Worm (Caenorhabditis elegans) whole organism, L4 larva: ENCODE measurements around the gene cnd-1.

Experiments used
- D1046.2 ChIP-seq: fragments of 200-800 bp; sonication (Bioruptor generic); IDR thresholded peaks from 2 replicates; pipeline ENCODE4 v1.3.6; 2022; ENCODE audit warnings: missing genetic modification characterization, missing compliant biosample characterization
- F26F4.8 ChIP-seq: fragments of 200-800 bp; sonication (Bioruptor generic); conservative IDR thresholded peaks from 2 replicates; pipeline ENCODE4 v1.3.6; 2022; ENCODE audit warnings: missing genetic modification characterization, missing compliant biosample characterization
- F44E2.7 ChIP-seq: fragments of 200-800 bp; sonication (Bioruptor generic); IDR thresholded peaks from 2 replicates; pipeline ENCODE4 v2.1.2; 2022; ENCODE audit warnings: missing genetic modification characterization, missing compliant biosample characterization
- T20F7.1 ChIP-seq: fragments of 200-800 bp; sonication (Bioruptor generic); optimal IDR thresholded peaks from 2 replicates; lab custom pipeline; 2018; ENCODE audit warnings: mild to moderate bottlenecking, missing genetic modification characterization, missing compliant biosample characterization
- Y5F2A.4 ChIP-seq: fragments of 200-800 bp; sonication (Bioruptor generic); optimal IDR thresholded peaks from 2 replicates; lab custom pipeline; 2018; ENCODE audit warnings: mild to moderate bottlenecking, missing genetic modification characterization, missing compliant biosample characterization
- ZK337.2 ChIP-seq: fragments of 200-800 bp; sonication (Bioruptor generic); IDR thresholded peaks from 2 replicates; pipeline ENCODE4 v1.3.6; 2022; ENCODE audit warnings: missing genetic modification reagents, missing genetic modification characterization, missing compliant biosample characterization
- ama-1 ChIP-seq: fragments of 150-350 bp; optimal IDR thresholded peaks from 2 replicates; lab custom pipeline; 2014; ENCODE audit warnings: inconsistent platforms, mixed read lengths
- ceh-28 ChIP-seq: fragments of 150-350 bp; optimal IDR thresholded peaks from 2 replicates; lab custom pipeline; 2014; ENCODE audit warnings: missing biosample characterization, missing genetic modification reagents, missing genetic modification characterization
- ceh-32 ChIP-seq: sonication (generic microtip); optimal IDR thresholded peaks from 2 replicates; lab custom pipeline; 2016; ENCODE audit warnings: mild to moderate bottlenecking, missing genetic modification characterization, missing compliant biosample characterization; ENCODE audit not compliant: poor library complexity
- ceh-62 ChIP-seq: sonication (generic microtip); optimal IDR thresholded peaks from 2 replicates; lab custom pipeline; 2017; ENCODE audit warnings: missing biosample characterization, missing genetic modification characterization
- cey-2 ChIP-seq: sonication (generic microtip); optimal IDR thresholded peaks from 3 replicates; lab custom pipeline; 2017; ENCODE audit warnings: missing genetic modification characterization, mild to moderate bottlenecking, missing compliant biosample characterization, antibody characterized with exemption, borderline replicate concordance; ENCODE audit not compliant: insufficient read depth
- ctbp-1 ChIP-seq: fragments of 200-800 bp; sonication (Bioruptor generic); IDR thresholded peaks from 2 replicates; pipeline ENCODE4 v1.3.6; 2022; ENCODE audit warnings: missing genetic modification reagents, missing genetic modification characterization, missing compliant biosample characterization
- daf-12 ChIP-seq: fragments of 150-350 bp; optimal IDR thresholded peaks from 2 replicates; lab custom pipeline; 2014; ENCODE audit warnings: missing biosample characterization, missing genetic modification reagents, missing genetic modification characterization
- dmd-6 ChIP-seq: fragments of 200-800 bp; sonication (Bioruptor generic); IDR thresholded peaks from 2 replicates; pipeline ENCODE4 v1.3.6; 2022; ENCODE audit warnings: missing genetic modification reagents, missing genetic modification characterization, missing compliant biosample characterization
- dve-1 ChIP-seq: sonication (generic microtip); optimal IDR thresholded peaks from 2 replicates; lab custom pipeline; 2017; ENCODE audit warnings: antibody characterized with exemption, mild to moderate bottlenecking, missing genetic modification characterization, missing compliant biosample characterization; ENCODE audit not compliant: insufficient read depth
- gei-8 ChIP-seq: fragments of 200-800 bp; sonication (Bioruptor generic); optimal IDR thresholded peaks from 2 replicates; lab custom pipeline; 2018; ENCODE audit warnings: mild to moderate bottlenecking, missing genetic modification characterization, missing compliant biosample characterization
- hlh-11 ChIP-seq: fragments of 200-800 bp; sonication (Bioruptor generic); optimal IDR thresholded peaks from 2 replicates; lab custom pipeline; 2018; ENCODE audit warnings: mild to moderate bottlenecking, missing genetic modification characterization, missing compliant biosample characterization
- lin-29 ChIP-seq: fragments of 200-800 bp; sonication (Bioruptor generic); IDR thresholded peaks from 2 replicates; pipeline ENCODE4 v1.3.6; 2022; ENCODE audit warnings: missing genetic modification reagents, missing genetic modification characterization, missing compliant biosample characterization
- lir-3 ChIP-seq: sonication (generic microtip); optimal IDR thresholded peaks from 2 replicates; lab custom pipeline; 2016; ENCODE audit warnings: mild to moderate bottlenecking, missing genetic modification characterization, missing compliant biosample characterization
- lsy-2 ChIP-seq, 2 experiments: fragments of 150-350 bp in 1 of 2; sonication (generic microtip) in 1 of 2; optimal IDR thresholded peaks; 2 replicates each; lab custom pipeline; 2014 to 2017; ENCODE audit warnings: missing biosample characterization in 2 of 2, missing genetic modification characterization in 2 of 2
- mdl-1 ChIP-seq, 2 experiments: fragments of 150-350 bp in 1 of 2; sonication (generic microtip) in 1 of 2; optimal IDR thresholded peaks; 2 replicates each; lab custom pipeline; 2014 to 2017; ENCODE audit warnings: missing biosample characterization in 2 of 2, missing genetic modification characterization in 2 of 2
- mdt-29 ChIP-seq: fragments of 200-800 bp; sonication (Bioruptor generic); IDR thresholded peaks from 2 replicates; pipeline ENCODE4 v1.3.6; 2022; ENCODE audit warnings: missing genetic modification reagents, missing genetic modification characterization, missing compliant biosample characterization
- mep-1 ChIP-seq: fragments of 150-350 bp; sonication (generic microtip); optimal IDR thresholded peaks from 3 replicates; lab custom pipeline; 2014; ENCODE audit warnings: missing biosample characterization, missing genetic modification characterization
- mes-2 ChIP-seq: sonication (generic microtip); optimal IDR thresholded peaks from 2 replicates; lab custom pipeline; 2016; ENCODE audit warnings: missing genotype, mild to moderate bottlenecking, missing genetic modification characterization, missing compliant biosample characterization; ENCODE audit not compliant: poor library complexity, severe bottlenecking
- nhr-25 ChIP-seq: sonication (generic microtip); optimal IDR thresholded peaks from 2 replicates; lab custom pipeline; 2017; ENCODE audit warnings: missing genetic modification characterization, mild to moderate bottlenecking, missing compliant biosample characterization, antibody characterized with exemption, moderate library complexity, borderline replicate concordance; ENCODE audit not compliant: insufficient read depth
- nhr-48 ChIP-seq: sonication (generic microtip); optimal IDR thresholded peaks from 2 replicates; lab custom pipeline; 2016; ENCODE audit warnings: mild to moderate bottlenecking, missing genetic modification characterization, missing compliant biosample characterization
- nhr-76 ChIP-seq: fragments of 150-350 bp; optimal IDR thresholded peaks from 2 replicates; lab custom pipeline; 2014; ENCODE audit warnings: missing biosample characterization, missing genetic modification characterization
- pha-4 ChIP-seq, 2 experiments: fragments of 150-350 bp in 1 of 2; fragments of 200-800 bp in 1 of 2; sonication (Bioruptor generic) in 1 of 2; IDR thresholded peaks in 1 of 2; optimal IDR thresholded peaks in 1 of 2; 2 replicates each; pipeline versions ENCODE4 v1.3.6 to Lab custom; 2014 to 2022; ENCODE audit warnings: missing genetic modification characterization in 2 of 2, missing genetic modification reagents in 2 of 2, missing biosample characterization in 1 of 2, missing compliant biosample characterization in 1 of 2
- spr-3 ChIP-seq: fragments of 200-800 bp; sonication (Bioruptor generic); optimal IDR thresholded peaks from 2 replicates; lab custom pipeline; 2018; ENCODE audit warnings: mild to moderate bottlenecking, missing genetic modification characterization, missing compliant biosample characterization
- unc-39 ChIP-seq: sonication (generic microtip); optimal IDR thresholded peaks from 2 replicates; lab custom pipeline; 2017; ENCODE audit warnings: missing biosample characterization, missing genetic modification characterization
- unc-62 ChIP-seq, 3 experiments: fragments of 150-350 bp in 1 of 3; sonication (generic microtip); optimal IDR thresholded peaks in 2 of 3; peaks in 1 of 3; 1 replicate in 1 of 3; 2 replicates in 2 of 3; lab custom pipeline; 2014 to 2017; ENCODE audit warnings: missing biosample characterization in 3 of 3, missing genetic modification characterization in 3 of 3, missing genetic modification reagents in 3 of 3, missing genotype in 1 of 3
- zfp-3 ChIP-seq: fragments of 200-800 bp; sonication (Bioruptor generic); conservative IDR thresholded peaks from 2 replicates; pipeline ENCODE4 v1.3.6; 2022; ENCODE audit warnings: missing genetic modification reagents, missing genetic modification characterization, missing compliant biosample characterization
- ztf-11 ChIP-seq: fragments of 150-350 bp; optimal IDR thresholded peaks from 2 replicates; lab custom pipeline; 2014; ENCODE audit warnings: missing biosample characterization, missing genetic modification characterization

Gene cnd-1

DNA sequence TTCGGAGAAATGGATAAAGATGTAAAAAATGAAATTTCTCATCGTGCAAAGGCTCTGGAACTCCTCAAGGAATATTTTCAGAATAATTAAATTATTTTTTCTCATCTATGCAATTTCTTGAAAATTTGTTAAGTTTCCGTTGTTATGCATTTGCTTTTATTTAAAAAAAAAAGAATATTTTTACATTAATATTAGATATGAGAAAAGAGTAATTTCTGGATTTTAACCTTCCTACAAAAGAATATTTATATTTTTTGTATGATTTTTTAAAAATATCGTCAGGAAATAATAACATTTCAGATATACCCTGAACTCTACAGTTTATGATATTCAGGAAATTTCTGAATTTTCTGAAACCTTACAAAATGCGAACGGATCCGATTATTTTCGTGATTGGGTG, 20.4 kb upstream of the cnd-1 start, which contains the start of gene gro-1:
Gene gro-1 (plus strand): TSS at position 301 of the 400 bp plus-strand sequence.
- TF ChIP-seq unc-62 (GFP tag; optimal IDR thresholded peaks at IDR 0.05 in 1 of 2; lab: Kevin White, UChicago) (peak in 1 of 2 experiments; percentile 17), unc-62 (tag; optimal IDR thresholded peaks at IDR 0.05; lab: Kevin White, UChicago) (no peak), hlh-11 (tag; lab: Kevin White, UChicago) (no peak)
- TF ChIP-seq, all 104 proteins: peak for 1

DNA sequence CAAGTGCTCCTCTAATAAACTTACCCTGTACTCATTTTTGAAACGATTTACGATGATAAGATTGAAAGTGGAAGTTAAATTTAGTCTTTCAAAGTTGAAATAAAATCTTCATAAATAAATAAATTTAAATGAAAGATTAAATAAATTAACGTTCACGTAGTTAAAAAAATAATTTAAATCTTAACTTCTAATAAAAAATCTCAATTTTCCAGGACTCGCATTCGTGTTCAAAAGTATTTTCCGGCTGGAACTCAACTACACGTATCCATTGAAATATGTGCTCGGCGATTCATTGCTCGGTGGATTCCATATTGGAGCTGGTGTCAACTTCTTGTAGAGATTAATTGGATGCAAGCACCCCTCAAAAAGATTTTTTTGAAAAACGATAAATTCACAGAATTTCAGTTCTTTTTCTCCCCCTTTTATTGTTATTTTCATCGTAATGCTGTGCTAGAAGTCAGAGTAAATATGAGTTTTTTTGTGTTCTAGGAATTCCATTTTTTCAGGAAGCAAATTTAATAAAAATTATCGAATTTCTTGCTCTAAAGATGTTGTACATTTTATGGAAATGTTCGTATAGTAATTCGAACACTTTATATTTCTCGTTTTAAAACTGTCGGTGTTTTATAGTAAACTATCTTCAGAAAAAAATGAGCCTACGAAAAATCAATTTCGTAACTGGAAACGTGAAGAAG, 19.0 kb upstream of the cnd-1 start, which contains the start of the genes C34E10.9 and hap-1:
Gene C34E10.9 (minus strand): TSS at position 101 of the 695 bp plus-strand sequence.
Gene hap-1 (plus strand): TSS at position 645 of the 695 bp plus-strand sequence.
- no peak for TF ChIP-seq T20F7.1
- no peak for TF ChIP-seq nhr-25 (tag; lab: Kevin White, UChicago)
- no peak for TF ChIP-seq Y5F2A.4 (GFP tag; lab: Kevin White, UChicago)
- no peak for TF ChIP-seq lsy-2 (tag; optimal IDR thresholded peaks at IDR 0.05; lab: Kevin White, UChicago)
- no peak for TF ChIP-seq ama-1 (lab: Kevin White, UChicago)
- TF ChIP-seq lin-29 (GFP tag; lab: Robert Waterston, UW), result no peak
- no peak for TF ChIP-seq mdl-1 (tag; optimal IDR thresholded peaks at IDR 0.05; lab: Kevin White, UChicago)
- no peak for TF ChIP-seq dmd-6 (GFP tag; lab: Robert Waterston, UW)
- TF ChIP-seq mdt-29 (GFP tag; lab: Robert Waterston, UW), result no peak
- no peak for TF ChIP-seq ztf-11 (tag; lab: Kevin White, UChicago)

DNA sequence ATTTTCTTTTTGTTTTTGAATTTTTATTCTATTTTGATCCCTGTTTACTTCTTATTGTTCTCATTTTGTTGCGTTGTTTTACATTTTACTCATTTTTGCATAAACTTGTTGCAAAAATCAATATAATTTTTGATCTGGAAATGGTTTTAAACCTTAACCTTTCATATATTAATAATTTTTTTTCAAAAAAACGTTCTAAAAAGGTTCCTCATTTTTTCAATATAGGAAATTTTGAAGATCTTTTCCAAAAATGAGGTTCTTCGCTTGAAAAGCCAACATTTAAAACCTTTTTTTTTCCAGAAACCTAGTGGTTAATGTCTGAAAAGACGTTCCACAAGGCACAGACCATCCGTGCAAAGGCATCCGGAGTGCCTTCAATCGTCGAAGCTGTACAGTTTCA, 16.0 kb upstream of the cnd-1 start, which contains the start of gene gop-3:
Gene gop-3 (plus strand): TSS at position 301 of the 400 bp plus-strand sequence.
- TF ChIP-seq ctbp-1 (GFP tag; lab: Robert Waterston, UW) (no peak), dve-1 (no peak), ztf-11 (tag; lab: Kevin White, UChicago) (no peak), mdl-1 (tag; optimal IDR thresholded peaks at IDR 0.05; lab: Kevin White, UChicago) (no peak), nhr-25 (tag; lab: Kevin White, UChicago) (no peak), nhr-48 (tag; lab: Kevin White, UChicago) (no peak), ceh-62 (tag; lab: Kevin White, UChicago) (no peak), gei-8 (no peak)
- TF ChIP-seq, all 104 proteins: peak for 0

DNA sequence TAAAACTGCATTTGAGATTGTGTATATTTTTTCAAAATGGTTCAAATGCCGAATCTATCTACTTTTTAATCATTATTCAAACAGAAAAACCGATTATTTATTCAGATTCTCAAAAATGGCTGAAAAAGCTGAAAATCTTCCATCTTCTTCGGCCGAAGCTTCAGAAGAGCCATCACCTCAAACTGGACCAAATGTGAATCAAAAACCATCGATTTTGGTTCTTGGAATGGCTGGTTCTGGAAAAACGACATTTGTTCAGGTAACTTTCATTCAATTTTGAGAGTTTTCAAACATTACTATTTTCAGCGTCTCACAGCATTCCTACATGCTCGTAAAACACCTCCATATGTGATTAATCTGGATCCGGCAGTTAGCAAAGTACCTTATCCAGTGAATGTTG, 14.5 kb upstream of the cnd-1 start, which contains the start of gene gop-2:
Gene gop-2 (plus strand): TSS at position 106 of the 400 bp plus-strand sequence.
- TF ChIP-seq daf-12 (tag; lab: Kevin White, UChicago) (no peak), zfp-3 (GFP tag; lab: Robert Waterston, UW) (no peak), ZK337.2 (GFP tag; lab: Robert Waterston, UW) (no peak), mdl-1 (tag; optimal IDR thresholded peaks at IDR 0.05; lab: Kevin White, UChicago) (no peak), ceh-28 (tag; lab: Kevin White, UChicago) (no peak), gei-8 (no peak), pha-4 (GFP tag; IDR thresholded peaks at IDR 0.05; lab: Robert Waterston, UW) (no peak), pha-4 (tag; optimal IDR thresholded peaks at IDR 0.05; lab: Kevin White, UChicago) (no peak), spr-3 (no peak), ama-1 (lab: Kevin White, UChicago) (peak; percentile 24), nhr-76 (tag; lab: Kevin White, UChicago) (no peak), unc-62 (GFP tag; optimal IDR thresholded peaks at IDR 0.05 in 1 of 2; lab: Kevin White, UChicago) (peak in 1 of 2 experiments; percentile 92), unc-62 (tag; optimal IDR thresholded peaks at IDR 0.05; lab: Kevin White, UChicago) (no peak), lir-3 (tag; lab: Kevin White, UChicago) (no peak), F26F4.8 (GFP tag; lab: Robert Waterston, UW) (no peak), mes-2 (tag; lab: Kevin White, UChicago) (no peak)

DNA sequence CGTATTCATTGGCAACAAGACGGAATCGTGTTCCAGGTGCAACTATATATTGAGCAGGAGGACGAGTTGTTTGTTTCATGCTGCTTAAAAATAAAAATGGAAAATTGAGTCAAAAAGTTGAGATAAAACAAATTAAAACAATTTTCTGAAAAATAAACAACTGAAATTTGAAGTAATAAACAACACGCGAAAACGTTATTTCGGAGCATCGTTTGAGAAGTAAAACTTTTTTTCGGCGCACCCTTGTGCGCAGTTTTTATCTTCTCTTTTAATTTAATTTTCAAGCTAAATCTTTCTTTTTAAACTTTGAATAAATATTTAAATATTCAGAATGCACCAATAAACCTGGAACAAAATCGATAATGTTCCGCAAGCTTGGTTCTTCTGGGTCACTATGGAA, 9.7 kb upstream of the cnd-1 start, which contains the start of the genes sumv-1 and gop-1:
Gene sumv-1 (minus strand): TSS at position 80 of the 400 bp plus-strand sequence.
Gene gop-1 (plus strand): TSS at position 331 of the 400 bp plus-strand sequence.
- TF ChIP-seq cey-2 (tag; lab: Kevin White, UChicago) (no peak), ceh-32 (tag; lab: Kevin White, UChicago) (no peak), T20F7.1 (peak; percentile 88), mep-1 (no peak), F26F4.8 (GFP tag; lab: Robert Waterston, UW) (no peak), F44E2.7 (GFP tag; lab: Robert Waterston, UW) (no peak), unc-39 (tag; lab: Kevin White, UChicago) (no peak), D1046.2 (no peak)
